Worm (Caenorhabditis elegans): ENCODE measurements around the gene tiar-1.

- TF ChIP-seq mcd-1 (GFP tag; IDR thresholded peaks at IDR 0.05): no peak
- TF ChIP-seq pha-4 (tag; optimal IDR thresholded peaks at IDR 0.05): no peak
- TF ChIP-seq cebp-2 (GFP tag; IDR thresholded peaks at IDR 0.05): no peak
- TF ChIP-seq hlh-26 (GFP tag; conservative IDR thresholded peaks at IDR 0.05): no peak
- no peak for TF ChIP-seq B0336.3 (GFP tag; IDR thresholded peaks at IDR 0.05)
- no peak for TF ChIP-seq tbx-9 (tag; optimal IDR thresholded peaks at IDR 0.05; ENCODE audit: borderline replicate concordance)
- no peak for TF ChIP-seq F49E8.2 (tag; optimal IDR thresholded peaks at IDR 0.05; ENCODE audit: insufficient read depth)
- no peak for TF ChIP-seq lag-1 (GFP tag; IDR thresholded peaks at IDR 0.05)
- TF ChIP-seq ccch-3 (GFP tag; optimal IDR thresholded peaks at IDR 0.05): no peak
- TF ChIP-seq ceh-58 (GFP tag; IDR thresholded peaks at IDR 0.05): no peak
Observed at ce11 chrII:5749733-5750238, 35.2 kb upstream of the tiar-1 start, which contains the start of gene ifb-2.
